Fruit fly (Drosophila melanogaster) whole organism, embryonic: Measurements from ENCODE around the gene CG7080.

Source experiments
- B-H1 ChIP-seq: fragments of 200-800 bp; sonication (Bioruptor generic); IDR thresholded peaks from 3 replicates; pipeline ENCODE4 v1.3.6; 2022; ENCODE audit warnings: missing biosample characterization, missing genetic modification characterization
- Bteb2 ChIP-seq: fragments of 200-800 bp; sonication (Bioruptor generic); optimal IDR thresholded peaks from 2 replicates; lab custom pipeline; 2016; ENCODE audit warnings: missing biosample characterization, missing genetic modification characterization
- CG10543 ChIP-seq: fragments of 200-800 bp; sonication (Bioruptor generic); optimal IDR thresholded peaks from 3 replicates; lab custom pipeline; 2017; ENCODE audit warnings: missing biosample characterization, mild to moderate bottlenecking, missing genetic modification characterization, moderate library complexity
- CG11723 ChIP-seq: fragments of 200-800 bp; sonication (Bioruptor generic); optimal IDR thresholded peaks from 2 replicates; lab custom pipeline; 2017; ENCODE audit warnings: missing biosample characterization, mild to moderate bottlenecking, missing genetic modification characterization
- CG12155 ChIP-seq: fragments of 200-800 bp; sonication (Bioruptor generic); optimal IDR thresholded peaks from 3 replicates; lab custom pipeline; 2016; ENCODE audit warnings: missing biosample characterization, missing genetic modification characterization
- CG13624 ChIP-seq: fragments of 200-800 bp; sonication (Bioruptor generic); optimal IDR thresholded peaks from 2 replicates; lab custom pipeline; 2016; ENCODE audit warnings: missing biosample characterization, missing genetic modification characterization
- CG14710 ChIP-seq: fragments of 200-800 bp; sonication (Bioruptor generic); optimal IDR thresholded peaks from 3 replicates; lab custom pipeline; 2019; ENCODE audit warnings: missing biosample characterization, mild to moderate bottlenecking, missing genetic modification characterization, moderate library complexity
- CG15073 ChIP-seq: fragments of 200-800 bp; sonication (Bioruptor generic); optimal IDR thresholded peaks from 2 replicates; lab custom pipeline; 2016; ENCODE audit warnings: missing biosample characterization, missing genetic modification characterization
- CG1529 ChIP-seq: fragments of 200-800 bp; sonication (Bioruptor generic); optimal IDR thresholded peaks from 3 replicates; lab custom pipeline; 2018; ENCODE audit warnings: missing biosample characterization, missing genetic modification characterization
- CG18476 ChIP-seq: fragments of 200-800 bp; sonication (Bioruptor generic); optimal IDR thresholded peaks from 2 replicates; lab custom pipeline; 2016; ENCODE audit warnings: missing biosample characterization, mild to moderate bottlenecking, missing genetic modification characterization
- CG30020 ChIP-seq: fragments of 200-800 bp; optimal IDR thresholded peaks from 2 replicates; lab custom pipeline; 2019; ENCODE audit warnings: missing biosample characterization, mild to moderate bottlenecking, missing genetic modification characterization, moderate library complexity
- CG3163 ChIP-seq: fragments of 200-800 bp; sonication (Bioruptor generic); optimal IDR thresholded peaks from 3 replicates; lab custom pipeline; 2016; ENCODE audit warnings: missing biosample characterization, missing genetic modification characterization
- CG32532 ChIP-seq: fragments of 200-800 bp; sonication (Bioruptor generic); IDR thresholded peaks from 2 replicates; pipeline ENCODE4 v1.3.6; 2022; ENCODE audit warnings: missing biosample characterization, missing genetic modification characterization
- CG33213 ChIP-seq: fragments of 200-800 bp; sonication (Bioruptor generic); optimal IDR thresholded peaks from 3 replicates; lab custom pipeline; 2016; ENCODE audit warnings: missing biosample characterization, missing genetic modification characterization
- CG3995 ChIP-seq: fragments of 200-800 bp; sonication (Bioruptor generic); optimal IDR thresholded peaks from 3 replicates; lab custom pipeline; 2016; ENCODE audit warnings: missing biosample characterization, missing genetic modification characterization
- CG4707 ChIP-seq: fragments of 200-800 bp; sonication (Bioruptor generic); optimal IDR thresholded peaks from 2 replicates; lab custom pipeline; 2018; ENCODE audit warnings: missing biosample characterization, mild to moderate bottlenecking, missing genetic modification characterization, moderate library complexity
- CG4854 ChIP-seq: fragments of 200-800 bp; sonication (Bioruptor generic); optimal IDR thresholded peaks from 2 replicates; lab custom pipeline; 2016; ENCODE audit warnings: missing biosample characterization, missing genetic modification characterization, inconsistent platforms
- CG7928 ChIP-seq: fragments of 200-800 bp; sonication (Bioruptor generic); optimal IDR thresholded peaks from 2 replicates; lab custom pipeline; 2017; ENCODE audit warnings: missing biosample characterization, mild to moderate bottlenecking, missing genetic modification characterization
- CG8359 ChIP-seq: fragments of 200-800 bp; sonication (Bioruptor generic); optimal IDR thresholded peaks from 2 replicates; lab custom pipeline; 2017; ENCODE audit warnings: missing biosample characterization, mild to moderate bottlenecking, missing genetic modification characterization, borderline replicate concordance
- CG9797 ChIP-seq: fragments of 200-800 bp; sonication (Bioruptor generic); optimal IDR thresholded peaks from 3 replicates; lab custom pipeline; 2018; ENCODE audit warnings: missing biosample characterization, mild to moderate bottlenecking, missing genetic modification characterization
- CG9817 ChIP-seq: fragments of 200-800 bp; sonication (Bioruptor generic); optimal IDR thresholded peaks from 2 replicates; lab custom pipeline; 2018; ENCODE audit warnings: missing biosample characterization, mild to moderate bottlenecking, missing genetic modification characterization, moderate library complexity
- D19A ChIP-seq: fragments of 200-800 bp; optimal IDR thresholded peaks from 3 replicates; lab custom pipeline; 2019; ENCODE audit warnings: missing biosample characterization, mild to moderate bottlenecking, missing genetic modification characterization, moderate library complexity
- Dp ChIP-seq: fragments of 200-800 bp; sonication (Bioruptor generic); optimal IDR thresholded peaks from 2 replicates; lab custom pipeline; 2018; ENCODE audit warnings: missing biosample characterization, mild to moderate bottlenecking, missing genetic modification characterization, moderate library complexity
- E2f1 ChIP-seq: fragments of 200-800 bp; sonication (Bioruptor generic); IDR thresholded peaks from 2 replicates; pipeline ENCODE4 v1.3.6; 2022; ENCODE audit warnings: missing biosample characterization, missing genetic modification characterization
- Elba2 ChIP-seq: fragments of 200-800 bp; sonication (Bioruptor generic); optimal IDR thresholded peaks from 3 replicates; lab custom pipeline; 2016; ENCODE audit warnings: missing biosample characterization, missing genetic modification characterization
- H15 ChIP-seq: fragments of 200-800 bp; sonication (Bioruptor generic); IDR thresholded peaks from 3 replicates; pipeline ENCODE4 v1.3.6; 2022; ENCODE audit warnings: missing biosample characterization, missing genetic modification characterization
- Mrtf ChIP-seq: fragments of 200-800 bp; sonication (Bioruptor generic); IDR thresholded peaks from 3 replicates; pipeline ENCODE4 v1.3.6; 2022; ENCODE audit warnings: missing biosample characterization, missing genetic modification characterization
- Ravus ChIP-seq: fragments of 200-800 bp; sonication (Bioruptor generic); IDR thresholded peaks from 2 replicates; pipeline ENCODE4 v1.3.6; 2022; ENCODE audit warnings: missing biosample characterization, missing genetic modification characterization
- Spps ChIP-seq: fragments of 200-800 bp; sonication (Bioruptor generic); optimal IDR thresholded peaks from 2 replicates; lab custom pipeline; 2018; ENCODE audit warnings: missing biosample characterization, mild to moderate bottlenecking, missing genetic modification characterization
- abd-A ChIP-seq: fragments of 200-800 bp; sonication (Bioruptor generic); optimal IDR thresholded peaks from 3 replicates; lab custom pipeline; 2019; ENCODE audit warnings: missing biosample characterization, mild to moderate bottlenecking, missing genetic modification characterization, moderate library complexity
- amos ChIP-seq: fragments of 200-800 bp; sonication (Bioruptor generic); IDR thresholded peaks from 2 replicates; pipeline ENCODE4 v1.3.6; 2022; ENCODE audit warnings: missing biosample characterization, missing genetic modification characterization; ENCODE audit not compliant: partially characterized antibody
- ci ChIP-seq: fragments of 200-800 bp; sonication (Bioruptor generic); IDR thresholded peaks from 3 replicates; pipeline ENCODE4 v1.3.6; 2022; ENCODE audit warnings: missing biosample characterization, missing genetic modification characterization
- da ChIP-seq: fragments of 200-800 bp; sonication (Bioruptor generic); optimal IDR thresholded peaks from 2 replicates; lab custom pipeline; 2016; ENCODE audit warnings: missing biosample characterization, missing genetic modification characterization
- dati ChIP-seq: fragments of 200-800 bp; sonication (Bioruptor generic); IDR thresholded peaks from 2 replicates; pipeline ENCODE4 v1.3.6; 2022; ENCODE audit warnings: missing biosample characterization, missing genetic modification characterization
- eyg ChIP-seq: fragments of 200-800 bp; sonication (Bioruptor generic); optimal IDR thresholded peaks from 3 replicates; lab custom pipeline; 2016; ENCODE audit warnings: missing biosample characterization, missing genetic modification characterization
- fd96Cb ChIP-seq: fragments of 200-800 bp; sonication (Bioruptor generic); optimal IDR thresholded peaks from 2 replicates; lab custom pipeline; 2018; ENCODE audit warnings: missing biosample characterization, mild to moderate bottlenecking, missing genetic modification characterization, moderate library complexity
- grn ChIP-seq: fragments of 200-800 bp; sonication (Bioruptor generic); optimal IDR thresholded peaks from 3 replicates; lab custom pipeline; 2017; ENCODE audit warnings: missing biosample characterization, missing genetic modification characterization
- gsb-n ChIP-seq: fragments of 200-800 bp; sonication (Bioruptor generic); optimal IDR thresholded peaks from 3 replicates; lab custom pipeline; 2018; ENCODE audit warnings: missing biosample characterization, mild to moderate bottlenecking, missing genetic modification characterization
- mld ChIP-seq: fragments of 200-800 bp; sonication (Bioruptor generic); IDR thresholded peaks from 3 replicates; pipeline ENCODE4 v1.3.6; 2022; ENCODE audit warnings: missing biosample characterization, missing genetic modification characterization; ENCODE audit not compliant: partially characterized antibody
- nerfin-1 ChIP-seq: fragments of 200-800 bp; sonication (Bioruptor generic); optimal IDR thresholded peaks from 3 replicates; lab custom pipeline; 2019; ENCODE audit warnings: missing biosample characterization, mild to moderate bottlenecking, missing genetic modification characterization, moderate library complexity
- peb ChIP-seq: fragments of 200-800 bp; sonication (Bioruptor generic); IDR thresholded peaks from 2 replicates; pipeline ENCODE4 v1.3.6; 2022; ENCODE audit warnings: missing biosample characterization, missing genetic modification characterization
- rib ChIP-seq: fragments of 200-800 bp; sonication (Bioruptor generic); IDR thresholded peaks from 2 replicates; pipeline ENCODE4 v1.3.6; 2022; ENCODE audit warnings: missing biosample characterization, missing genetic modification characterization
- salm ChIP-seq: fragments of 200-800 bp; sonication (Bioruptor generic); optimal IDR thresholded peaks from 2 replicates; lab custom pipeline; 2018; ENCODE audit warnings: missing biosample characterization, mild to moderate bottlenecking, missing genetic modification characterization
- sug ChIP-seq: fragments of 200-800 bp; optimal IDR thresholded peaks from 2 replicates; lab custom pipeline; 2019; ENCODE audit warnings: missing biosample characterization, mild to moderate bottlenecking, missing genetic modification characterization, moderate library complexity
- tll ChIP-seq, 2 experiments: fragments of 200-800 bp in 1 of 2; fragments of >200 bp in 1 of 2; sonication (Bioruptor generic) in 1 of 2; optimal IDR thresholded peaks; 2 replicates each; lab custom pipeline; 2017 to 2019; ENCODE audit warnings: missing biosample characterization in 2 of 2, missing genetic modification characterization in 2 of 2, mild to moderate bottlenecking in 1 of 2, moderate library complexity in 1 of 2
- tna ChIP-seq: fragments of 200-800 bp; sonication (Bioruptor generic); IDR thresholded peaks from 2 replicates; pipeline ENCODE4 v1.3.6; 2022; ENCODE audit warnings: missing biosample characterization, missing genetic modification characterization; ENCODE audit not compliant: partially characterized antibody
- tx ChIP-seq: fragments of 200-800 bp; sonication (Bioruptor generic); optimal IDR thresholded peaks from 2 replicates; lab custom pipeline; 2016; ENCODE audit warnings: missing biosample characterization, missing genetic modification characterization
- wdn ChIP-seq: fragments of 200-800 bp; sonication (Bioruptor generic); IDR thresholded peaks from 2 replicates; pipeline ENCODE4 v1.3.6; 2022; ENCODE audit warnings: missing biosample characterization, missing genetic modification characterization
- zf30C ChIP-seq: fragments of 200-800 bp; sonication (Bioruptor generic); optimal IDR thresholded peaks from 3 replicates; lab custom pipeline; 2018; ENCODE audit warnings: missing biosample characterization, mild to moderate bottlenecking, missing genetic modification characterization

The CG7080 gene

DNA sequence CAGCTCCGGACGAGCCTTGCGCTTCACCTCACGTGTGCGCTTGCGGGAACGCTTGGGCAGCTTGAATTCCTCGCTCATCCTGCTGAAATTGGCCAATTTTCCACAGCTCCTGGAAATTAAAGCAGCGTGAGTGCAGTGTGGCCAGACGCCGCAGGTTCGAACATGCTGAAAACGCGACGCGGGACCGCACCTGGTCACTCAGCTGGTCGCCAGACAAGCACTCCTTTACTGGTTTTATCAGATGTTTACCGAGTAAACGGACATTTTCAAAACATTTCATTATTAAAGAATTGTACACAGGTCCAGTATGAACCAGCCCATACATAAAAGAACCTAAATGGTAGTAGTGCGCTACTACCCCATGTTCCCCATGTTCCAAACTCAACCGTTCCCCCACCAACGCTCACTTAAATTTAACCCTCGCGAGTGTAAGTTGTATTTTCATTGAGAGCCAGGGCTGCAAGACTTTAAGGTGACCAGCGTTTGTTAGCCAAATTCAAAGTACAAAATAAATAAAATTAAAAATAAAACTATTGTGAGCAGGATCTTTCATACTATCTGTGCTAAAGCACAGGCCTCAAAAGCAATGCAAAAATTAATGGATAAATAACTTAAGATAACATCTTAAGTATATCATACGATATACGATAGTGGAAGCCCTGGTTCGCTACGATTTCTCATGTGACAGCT is 33.3 kb downstream of the CG7080 start, which contains the start of the genes JMJD6, CG7071 and Muted (continued):
- TF ChIP-seq tx (GFP tag; lab: Kevin White, UChicago) (peak; percentile 91), D19A (tag; lab: Kevin White, UChicago) (peak; percentile 70), Spps (peak; percentile 79), rib (GFP tag; lab: Robert Waterston, UW) (peak; percentile 90; the same call in 1 of the 2 replicates), zf30C (peak; percentile 9), Dp (peak; percentile 52), E2f1 (peak; percentile 84), nerfin-1 (tag; lab: Kevin White, UChicago) (peak; percentile 88), CG32532 (peak; percentile 94), CG15073 (GFP tag; lab: Kevin White, UChicago) (no peak), dati (GFP tag; lab: Robert Waterston, UW) (peak; percentile 87), abd-A (no peak), CG8359 (GFP tag; lab: Kevin White, UChicago) (peak; percentile 44), ci (GFP tag; lab: Robert Waterston, UW) (peak; percentile 95), eyg (GFP tag; lab: Kevin White, UChicago) (peak; percentile 81), CG3995 (GFP tag; lab: Kevin White, UChicago) (peak; percentile 71), Mrtf (GFP tag; lab: Robert Waterston, UW) (peak; percentile 82), CG12155 (GFP tag; lab: Kevin White, UChicago) (peak; percentile 93), Ravus (GFP tag; lab: Robert Waterston, UW) (peak; percentile 53), sug (peak; percentile 88), CG1529 (GFP tag; lab: Kevin White, UChicago) (peak; percentile 76), gsb-n (tag; lab: Kevin White, UChicago) (peak; percentile 73), Elba2 (GFP tag; lab: Kevin White, UChicago) (peak; percentile 78), mld (GFP tag; lab: Robert Waterston, UW) (no peak), tll (GFP tag; optimal IDR thresholded peaks at IDR 0.05; lab: Kevin White, UChicago) (peak in 1 of 2 experiments; percentile 11), CG4854 (GFP tag; lab: Kevin White, UChicago) (peak; percentile 92), CG33213 (GFP tag; lab: Kevin White, UChicago) (peak; percentile 81), tna (GFP tag; lab: Robert Waterston, UW) (peak; percentile 42; the same call in 1 of the 2 replicates), H15 (GFP tag; lab: Robert Waterston, UW) (peak; percentile 87), CG30020 (tag; lab: Kevin White, UChicago) (peak; percentile 90), salm (tag; lab: Kevin White, UChicago) (peak; percentile 78), CG4707 (peak; percentile 48), CG13624 (GFP tag; lab: Kevin White, UChicago) (peak; percentile 89), fd96Cb (tag; lab: Kevin White, UChicago) (peak; percentile 79), CG9817 (peak; percentile 95), wdn (GFP tag; lab: Robert Waterston, UW) (peak; percentile 84), grn (GFP tag; lab: Kevin White, UChicago) (peak; percentile 98), da (GFP tag; lab: Kevin White, UChicago) (peak; percentile 34), CG10543 (peak; percentile 94), Bteb2 (GFP tag; lab: Kevin White, UChicago) (peak; percentile 92), CG18476 (peak; percentile 89), CG11723 (peak; percentile 84), peb (GFP tag; lab: Robert Waterston, UW) (no peak), CG9797 (GFP tag; lab: Kevin White, UChicago) (peak; percentile 89), amos (peak; percentile 69), CG14710 (tag; lab: Kevin White, UChicago) (peak; percentile 94), CG7928 (GFP tag; lab: Kevin White, UChicago) (peak; percentile 99), CG3163 (peak; percentile 33), B-H1 (GFP tag; lab: Robert Waterston, UW) (peak; percentile 86)
